Worm (Caenorhabditis elegans): ENCODE measurements around the gene gpd-3.

gpd-3 gene

ce11 chrX:3115134-3116032 lies 2.2 kb upstream of the gpd-3 start (continued):
- TF ChIP-seq set-16 (GFP tag; IDR thresholded peaks at IDR 0.05) (peak; percentile 39; the same call in 1 of the 2 replicates), fos-1 (tag; optimal IDR thresholded peaks at IDR 0.05) (no peak), nhr-10 (tag; optimal IDR thresholded peaks at IDR 0.05) (peak; percentile 43), unc-62 (GFP tag; optimal IDR thresholded peaks at IDR 0.05 in 1 of 2) (peak in 1 of 2 experiments; percentile 93), unc-62 (tag; optimal IDR thresholded peaks at IDR 0.05) (no peak), skn-1 (tag; optimal IDR thresholded peaks at IDR 0.05) (no peak), nhr-28 (tag; optimal IDR thresholded peaks at IDR 0.05) (peak; percentile 84), aha-1 (tag) (peak; percentile 89), php-3 (GFP tag; IDR thresholded peaks at IDR 0.05) (peak; percentile 51; the same call in 1 of the 2 replicates), duxl-1 (tag; optimal IDR thresholded peaks at IDR 0.05; ENCODE audit: poor library complexity) (no peak), spr-3 (GFP tag; optimal IDR thresholded peaks at IDR 0.05) (no peak), lsy-2 (tag; optimal IDR thresholded peaks at IDR 0.05) (peak in 1 of 2 experiments; percentile 14), D1046.2 (GFP tag; IDR thresholded peaks at IDR 0.05) (peak; percentile 38; the same call in 1 of the 2 replicates), nhr-77 (tag; optimal IDR thresholded peaks at IDR 0.05) (peak; percentile 46), zag-1 (tag; optimal IDR thresholded peaks at IDR 0.05) (no peak), nhr-102 (tag; optimal IDR thresholded peaks at IDR 0.05) (peak; percentile 35), daf-16 (GFP tag; optimal IDR thresholded peaks at IDR 0.05) (peak in 1 of 2 experiments; percentile 49), daf-16 (tag; optimal IDR thresholded peaks at IDR 0.05) (peak; percentile 88), mes-2 (tag; optimal IDR thresholded peaks at IDR 0.05; ENCODE audit: poor library complexity, severe bottlenecking) (peak; percentile 24), daf-19 (GFP tag; conservative IDR thresholded peaks at IDR 0.05) (no peak), nhr-48 (tag; optimal IDR thresholded peaks at IDR 0.05) (peak; percentile 13), Y75B8A.6 (GFP tag; IDR thresholded peaks at IDR 0.05) (no peak; the same call in 1 of the 2 replicates), hmg-1.1 (GFP tag; IDR thresholded peaks at IDR 0.05) (no peak), mxl-2 (GFP tag; conservative IDR thresholded peaks at IDR 0.05) (no peak), nhr-25 (tag; optimal IDR thresholded peaks at IDR 0.05; ENCODE audit: borderline replicate concordance, insufficient read depth) (peak; percentile 54), lin-39 (tag; optimal IDR thresholded peaks at IDR 0.05) (no peak), ZK546.5 (tag; optimal IDR thresholded peaks at IDR 0.05) (no peak), R02D3.7 (tag; optimal IDR thresholded peaks at IDR 0.05) (no peak), attf-4 (tag; optimal IDR thresholded peaks at IDR 0.05) (no peak), ama-1 (optimal IDR thresholded peaks at IDR 0.05) (peak; percentile 85), mep-1 (tag; optimal IDR thresholded peaks at IDR 0.05) (no peak), dmd-6 (GFP tag; IDR thresholded peaks at IDR 0.05) (peak; percentile 44; the same call in 1 of the 2 replicates)

- TF ChIP-seq lin-1 (GFP tag; IDR thresholded peaks at IDR 0.05) (no peak), nhr-237 (tag; optimal IDR thresholded peaks at IDR 0.05) (no peak), nhr-10 (tag; optimal IDR thresholded peaks at IDR 0.05) (no peak), unc-130 (GFP tag; optimal IDR thresholded peaks at IDR 0.05) (no peak), vab-7 (GFP tag; IDR thresholded peaks at IDR 0.05) (0 out of 2 replicates have a peak, but pooled peaks have one; percentile 6), snpc-1.2 (GFP tag; IDR thresholded peaks at IDR 0.05) (0 out of 2 replicates have a peak, but pooled peaks have one; percentile 22), daf-12 (tag; optimal IDR thresholded peaks at IDR 0.05) (no peak), nhr-42 (GFP tag; IDR thresholded peaks at IDR 0.05) (no peak), Y48G9A.11 (GFP tag; IDR thresholded peaks at IDR 0.05) (no peak), unc-62 (GFP tag; optimal IDR thresholded peaks at IDR 0.05 in 1 of 2) (no peak), unc-62 (tag; optimal IDR thresholded peaks at IDR 0.05) (no peak), nhr-6 (tag; optimal IDR thresholded peaks at IDR 0.05) (peak; percentile 41), zfp-3 (GFP tag; conservative IDR thresholded peaks at IDR 0.05) (peak; percentile 81; the same call in 1 of the 2 replicates), zag-1 (tag; optimal IDR thresholded peaks at IDR 0.05) (no peak), mdt-29 (GFP tag; IDR thresholded peaks at IDR 0.05) (peak; percentile 74), zip-2 (tag; optimal IDR thresholded peaks at IDR 0.05) (peak; percentile 6), egl-43 (GFP tag; IDR thresholded peaks at IDR 0.05) (peak; percentile 45; the same call in 1 of the 2 replicates), nhr-102 (tag; optimal IDR thresholded peaks at IDR 0.05) (no peak), Y5F2A.4 (GFP tag; optimal IDR thresholded peaks at IDR 0.05) (no peak), Y105C5A.15 (GFP tag; IDR thresholded peaks at IDR 0.05) (0 out of 2 replicates have a peak, but pooled peaks have one; percentile 17), pqm-1 (tag; optimal IDR thresholded peaks at IDR 0.05) (peak; percentile 7)
Observed at ce11 chrX:3114306-3115133, 1.4 kb upstream of the gpd-3 start, which contains the start of gene gpd-2. Gene gpd-2, minus strand, starts transcription at chrX:3114689.
